Worm (Caenorhabditis elegans): ENCODE data around the gene cya-2.

- TF ChIP-seq pros-1 (tag; optimal IDR thresholded peaks at IDR 0.05): no peak
- TF ChIP-seq unc-55 (GFP tag; optimal IDR thresholded peaks at IDR 0.05): no peak
- TF ChIP-seq unc-86 (tag; optimal IDR thresholded peaks at IDR 0.05): no peak
- no peak for TF ChIP-seq pqm-1 (tag; optimal IDR thresholded peaks at IDR 0.05)
- no peak for TF ChIP-seq tbx-2 (tag; optimal IDR thresholded peaks at IDR 0.05)
Measured at ce11 chrII:2063989-2064388, 40.6 kb upstream of the cya-2 start, which contains the start of gene F07E5.13.
